Fruit fly (Drosophila melanogaster) whole organism, embryonic: ENCODE results near the gene Dpy-30L1.

Experiments
- BEAF-32 ChIP-seq: fragments of 200-800 bp; sonication (Bioruptor generic); optimal IDR thresholded peaks from 3 replicates; lab custom pipeline; 2017; ENCODE audit warnings: missing biosample characterization, missing genetic modification characterization, mild to moderate bottlenecking, moderate library complexity, missing genetic modification reagents
- Bgb ChIP-seq: fragments of 200-800 bp; sonication (Bioruptor generic); IDR thresholded peaks from 2 replicates; pipeline ENCODE4 v1.3.6; 2022; ENCODE audit warnings: missing biosample characterization, missing genetic modification characterization; ENCODE audit not compliant: partially characterized antibody
- CG10147 ChIP-seq: fragments of 200-800 bp; sonication (Bioruptor generic); optimal IDR thresholded peaks from 2 replicates; lab custom pipeline; 2019; ENCODE audit warnings: missing biosample characterization, mild to moderate bottlenecking, missing genetic modification characterization, moderate library complexity
- CG10959 ChIP-seq: fragments of 200-800 bp; sonication (Bioruptor generic); IDR thresholded peaks from 2 replicates; pipeline ENCODE4 v1.3.6; 2022; ENCODE audit warnings: missing biosample characterization, missing genetic modification characterization
- CG12071 ChIP-seq: fragments of 200-800 bp; sonication (Bioruptor generic); optimal IDR thresholded peaks from 3 replicates; lab custom pipeline; 2018; ENCODE audit warnings: missing biosample characterization, mild to moderate bottlenecking, missing genetic modification characterization
- CG12391 ChIP-seq: fragments of 200-800 bp; sonication (Bioruptor generic); optimal IDR thresholded peaks from 3 replicates; lab custom pipeline; 2018; ENCODE audit warnings: missing biosample characterization, mild to moderate bottlenecking, missing genetic modification characterization, moderate library complexity
- CG12659 ChIP-seq: fragments of 200-800 bp; sonication (Bioruptor generic); optimal IDR thresholded peaks from 3 replicates; lab custom pipeline; 2017; ENCODE audit warnings: mild to moderate bottlenecking, missing biosample characterization, missing genetic modification reagents, missing genetic modification characterization
- CG12744 ChIP-seq: fragments of 200-800 bp; sonication (Bioruptor generic); optimal IDR thresholded peaks from 2 replicates; lab custom pipeline; 2016; ENCODE audit warnings: missing biosample characterization, missing genetic modification characterization
- CG13894 ChIP-seq: fragments of 200-800 bp; sonication (Bioruptor generic); optimal IDR thresholded peaks from 3 replicates; lab custom pipeline; 2018; ENCODE audit warnings: missing biosample characterization, mild to moderate bottlenecking, missing genetic modification characterization, moderate library complexity
- CG14667 ChIP-seq: fragments of 200-800 bp; sonication (Bioruptor generic); IDR thresholded peaks from 2 replicates; pipeline ENCODE4 v1.3.6; 2022; ENCODE audit warnings: missing biosample characterization, missing genetic modification characterization
- CG18599 ChIP-seq: fragments of 200-800 bp; sonication (Bioruptor generic); optimal IDR thresholded peaks from 3 replicates; lab custom pipeline; 2017; ENCODE audit warnings: missing biosample characterization, missing genetic modification characterization, mild to moderate bottlenecking, moderate library complexity, missing genetic modification reagents
- CG2678 ChIP-seq: fragments of 200-800 bp; sonication (Bioruptor generic); optimal IDR thresholded peaks from 3 replicates; lab custom pipeline; 2019; ENCODE audit warnings: missing biosample characterization, mild to moderate bottlenecking, missing genetic modification characterization, moderate library complexity
- CG34376 ChIP-seq: fragments of 200-800 bp; sonication (Bioruptor generic); optimal IDR thresholded peaks from 2 replicates; lab custom pipeline; 2018; ENCODE audit warnings: missing biosample characterization, mild to moderate bottlenecking, missing genetic modification characterization
- CG4820 ChIP-seq: fragments of 200-800 bp; sonication (Bioruptor generic); optimal IDR thresholded peaks from 3 replicates; lab custom pipeline; 2016; ENCODE audit warnings: missing biosample characterization, missing genetic modification characterization
- CG5245 ChIP-seq: fragments of 200-800 bp; sonication (Bioruptor generic); optimal IDR thresholded peaks from 3 replicates; lab custom pipeline; 2016; ENCODE audit warnings: missing biosample characterization, missing genetic modification characterization
- CG6854 ChIP-seq: fragments of 200-800 bp; sonication (Bioruptor generic); optimal IDR thresholded peaks from 3 replicates; lab custom pipeline; 2017; ENCODE audit warnings: missing biosample characterization, mild to moderate bottlenecking, missing genetic modification characterization
- CG8281 ChIP-seq: fragments of 200-800 bp; sonication (Bioruptor generic); optimal IDR thresholded peaks from 2 replicates; lab custom pipeline; 2018; ENCODE audit warnings: missing biosample characterization, mild to moderate bottlenecking, missing genetic modification characterization, moderate library complexity
- CG8388 ChIP-seq: fragments of 200-800 bp; sonication (Bioruptor generic); optimal IDR thresholded peaks from 2 replicates; lab custom pipeline; 2019; ENCODE audit warnings: missing biosample characterization, mild to moderate bottlenecking, missing genetic modification characterization, moderate library complexity
- CG8924 ChIP-seq: fragments of 200-800 bp; optimal IDR thresholded peaks from 3 replicates; lab custom pipeline; 2019; ENCODE audit warnings: missing biosample characterization, mild to moderate bottlenecking, missing genetic modification characterization, moderate library complexity
- CG9727 ChIP-seq: fragments of 200-800 bp; sonication (Bioruptor generic); optimal IDR thresholded peaks from 3 replicates; lab custom pipeline; 2017; ENCODE audit warnings: missing biosample characterization, mild to moderate bottlenecking, missing genetic modification characterization
- CG9817 ChIP-seq: fragments of 200-800 bp; sonication (Bioruptor generic); optimal IDR thresholded peaks from 2 replicates; lab custom pipeline; 2018; ENCODE audit warnings: missing biosample characterization, mild to moderate bottlenecking, missing genetic modification characterization, moderate library complexity
- Chrac-16 ChIP-seq: fragments of 200-800 bp; sonication (Bioruptor generic); optimal IDR thresholded peaks from 3 replicates; lab custom pipeline; 2016; ENCODE audit warnings: missing biosample characterization, missing genetic modification characterization
- D19A ChIP-seq: fragments of 200-800 bp; optimal IDR thresholded peaks from 3 replicates; lab custom pipeline; 2019; ENCODE audit warnings: missing biosample characterization, mild to moderate bottlenecking, missing genetic modification characterization, moderate library complexity
- HLH54F ChIP-seq: fragments of 200-800 bp; sonication (Bioruptor generic); optimal IDR thresholded peaks from 3 replicates; lab custom pipeline; 2016; ENCODE audit warnings: missing biosample characterization, missing genetic modification characterization
- Mes4 ChIP-seq: fragments of 200-800 bp; sonication (Bioruptor generic); optimal IDR thresholded peaks from 2 replicates; lab custom pipeline; 2016; ENCODE audit warnings: missing biosample characterization, missing genetic modification characterization
- Nf-YC ChIP-seq: fragments of 200-800 bp; optimal IDR thresholded peaks from 3 replicates; lab custom pipeline; 2019; ENCODE audit warnings: missing biosample characterization, mild to moderate bottlenecking, missing genetic modification characterization, moderate library complexity
- NfI ChIP-seq: fragments of 200-800 bp; sonication (Bioruptor generic); optimal IDR thresholded peaks from 3 replicates; lab custom pipeline; 2018; ENCODE audit warnings: missing biosample characterization, mild to moderate bottlenecking, missing genetic modification characterization, moderate library complexity
- Ptx1 ChIP-seq: fragments of 200-800 bp; sonication (Bioruptor generic); IDR thresholded peaks from 2 replicates; pipeline ENCODE4 v1.3.6; 2022; ENCODE audit warnings: missing biosample characterization, missing genetic modification characterization
- Ravus ChIP-seq: fragments of 200-800 bp; sonication (Bioruptor generic); IDR thresholded peaks from 2 replicates; pipeline ENCODE4 v1.3.6; 2022; ENCODE audit warnings: missing biosample characterization, missing genetic modification characterization
- abd-A ChIP-seq: fragments of 200-800 bp; sonication (Bioruptor generic); optimal IDR thresholded peaks from 3 replicates; lab custom pipeline; 2019; ENCODE audit warnings: missing biosample characterization, mild to moderate bottlenecking, missing genetic modification characterization, moderate library complexity
- az2 ChIP-seq: fragments of 200-800 bp; sonication (Bioruptor generic); optimal IDR thresholded peaks from 3 replicates; lab custom pipeline; 2016; ENCODE audit warnings: missing biosample characterization, missing genetic modification characterization
- bbx ChIP-seq: fragments of 200-800 bp; sonication (Bioruptor generic); IDR thresholded peaks from 2 replicates; pipeline ENCODE4 v1.3.6; 2022; ENCODE audit warnings: missing biosample characterization, missing genetic modification characterization; ENCODE audit not compliant: partially characterized antibody
- fd64A ChIP-seq: fragments of 200-800 bp; sonication (Bioruptor generic); optimal IDR thresholded peaks from 3 replicates; lab custom pipeline; 2018; ENCODE audit warnings: missing biosample characterization, mild to moderate bottlenecking, missing genetic modification characterization
- gem ChIP-seq: fragments of 200-800 bp; sonication (Bioruptor generic); optimal IDR thresholded peaks from 2 replicates; lab custom pipeline; 2019; ENCODE audit warnings: missing biosample characterization, mild to moderate bottlenecking, missing genetic modification characterization, moderate library complexity
- hkb ChIP-seq, 2 experiments: fragments of 200-800 bp in 1 of 2; fragments of >200 bp in 1 of 2; sonication (Bioruptor generic) in 1 of 2; IDR thresholded peaks in 1 of 2; optimal IDR thresholded peaks in 1 of 2; 2 replicates each; pipeline versions ENCODE4 v1.3.6 to Lab custom; 2017 to 2022; ENCODE audit warnings: missing biosample characterization in 1 of 2, missing genetic modification characterization in 1 of 2
- lab ChIP-seq: fragments of 200-800 bp; sonication (Bioruptor generic); optimal IDR thresholded peaks from 3 replicates; lab custom pipeline; 2017; ENCODE audit warnings: missing biosample characterization, missing genetic modification characterization, mild to moderate bottlenecking, moderate library complexity, missing genetic modification reagents
- lilli ChIP-seq: fragments of 200-800 bp; sonication (Bioruptor generic); optimal IDR thresholded peaks from 3 replicates; lab custom pipeline; 2016; ENCODE audit warnings: missing biosample characterization, missing genetic modification characterization
- nau ChIP-seq: fragments of 200-800 bp; sonication (Bioruptor generic); optimal IDR thresholded peaks from 3 replicates; lab custom pipeline; 2017; ENCODE audit warnings: missing biosample characterization, mild to moderate bottlenecking, missing genetic modification characterization, missing genetic modification reagents
- onecut ChIP-seq: fragments of 200-800 bp; sonication (Bioruptor generic); IDR thresholded peaks from 2 replicates; pipeline ENCODE4 v1.3.6; 2022; ENCODE audit warnings: missing biosample characterization, missing genetic modification characterization
- pan ChIP-seq, 4 experiments: fragments of >200 bp in 3 of 4; fragments of 200-800 bp in 1 of 4; sonication (Bioruptor generic) in 1 of 4; optimal IDR thresholded peaks in 3 of 4; IDR thresholded peaks in 1 of 4; 2 replicates each; pipeline versions ENCODE4 v1.3.6 to Lab custom; 2017 to 2022; ENCODE audit warnings: missing biosample characterization in 2 of 4, missing genetic modification characterization in 2 of 4, mixed read lengths in 1 of 4
- ranshi ChIP-seq: fragments of 200-800 bp; sonication (Bioruptor generic); IDR thresholded peaks from 2 replicates; pipeline ENCODE4 v1.3.6; 2022; ENCODE audit warnings: missing biosample characterization, missing genetic modification characterization
- row ChIP-seq: fragments of 200-800 bp; sonication (Bioruptor generic); IDR thresholded peaks from 3 replicates; pipeline ENCODE4 v1.3.6; 2022; ENCODE audit warnings: missing biosample characterization, missing genetic modification characterization
- sens ChIP-seq: fragments of 200-800 bp; sonication (Bioruptor generic); peaks from one replicate; lab custom pipeline; 2016; ENCODE audit warnings: missing biosample characterization, missing genetic modification characterization
- sisA ChIP-seq: fragments of 200-800 bp; sonication (Bioruptor generic); IDR thresholded peaks from 2 replicates; pipeline ENCODE4 v1.3.6; 2022; ENCODE audit warnings: missing biosample characterization, missing genetic modification characterization
- stc ChIP-seq: fragments of 200-800 bp; sonication (Bioruptor generic); IDR thresholded peaks from 2 replicates; pipeline ENCODE4 v1.3.6; 2022; ENCODE audit warnings: missing biosample characterization, missing genetic modification characterization
- tin ChIP-seq: fragments of 200-800 bp; sonication (Bioruptor generic); optimal IDR thresholded peaks from 3 replicates; lab custom pipeline; 2016; ENCODE audit warnings: missing biosample characterization, missing genetic modification characterization
- tio ChIP-seq: fragments of 200-800 bp; sonication (Bioruptor generic); optimal IDR thresholded peaks from 2 replicates; lab custom pipeline; 2017; ENCODE audit warnings: missing biosample characterization, missing genetic modification characterization, inconsistent platforms

Dpy-30L1 gene

dm6 chr2L:10760422-10761166, 28.1 kb downstream of the Dpy-30L1 start, which contains the start of gene CG6495 (continued):
- TF ChIP-seq tin (GFP tag; lab: Kevin White, UChicago) = peak; percentile 15
- TF ChIP-seq row (GFP tag; lab: Robert Waterston, UW) = peak; percentile 76
- TF ChIP-seq CG8924 (tag; lab: Kevin White, UChicago) = peak; percentile 75
- TF ChIP-seq onecut (GFP tag; lab: Robert Waterston, UW) = peak; percentile 92
- TF ChIP-seq CG6854 (GFP tag; lab: Kevin White, UChicago) = peak; percentile 54
- TF ChIP-seq D19A (tag; lab: Kevin White, UChicago) = peak; percentile 57
- TF ChIP-seq lab (GFP tag; lab: Kevin White, UChicago) = peak; percentile 80
- TF ChIP-seq abd-A (tag; lab: Kevin White, UChicago) = peak; percentile 90
- no peak for TF ChIP-seq HLH54F (GFP tag; lab: Kevin White, UChicago)
- TF ChIP-seq nau (GFP tag; lab: Kevin White, UChicago) = peak; percentile 24
- peak; percentile 35; the same call in 1 of the 2 replicates for TF ChIP-seq ranshi
- peak; percentile 48 for TF ChIP-seq CG13894 (tag; lab: Kevin White, UChicago)
- TF ChIP-seq fd64A = no peak
- peak; percentile 24 for TF ChIP-seq lilli
- TF ChIP-seq CG10147 (GFP tag; lab: Kevin White, UChicago) = peak; percentile 24
- peak; percentile 85 for TF ChIP-seq CG2678 (tag; lab: Kevin White, UChicago)
- peak; percentile 2 for TF ChIP-seq Chrac-16
- TF ChIP-seq CG4820 (GFP tag; lab: Kevin White, UChicago) = peak; percentile 0
- TF ChIP-seq sens = peak; percentile 86
- TF ChIP-seq Nf-YC = peak; percentile 55
- peak; percentile 55 for TF ChIP-seq CG9727 (GFP tag; lab: Kevin White, UChicago)
- TF ChIP-seq CG9817 = peak; percentile 32
- TF ChIP-seq sisA (GFP tag; lab: Robert Waterston, UW) = peak; percentile 37; the same call in 1 of the 2 replicates
- TF ChIP-seq CG12391 (tag; lab: Kevin White, UChicago) = peak; percentile 65
- no peak for TF ChIP-seq Ravus (GFP tag; lab: Robert Waterston, UW)
- no peak for TF ChIP-seq pan (optimal IDR thresholded peaks at IDR 0.05; lab: Kevin White, UChicago)
- peak in 1 of 2 experiments; percentile 29 for TF ChIP-seq pan (GFP tag; optimal IDR thresholded peaks at IDR 0.05 in 1 of 2, IDR thresholded peaks at IDR 0.05 in 1 of 2)
- peak; percentile 53; the same call in 1 of the 2 replicates for TF ChIP-seq Ptx1 (GFP tag; lab: Robert Waterston, UW)
- TF ChIP-seq NfI = no peak
- TF ChIP-seq CG18599 (GFP tag; lab: Kevin White, UChicago) = peak; percentile 86
- peak; percentile 57 for TF ChIP-seq CG8388 (GFP tag; lab: Kevin White, UChicago)
- no peak; the same call in 1 of the 2 replicates for TF ChIP-seq Bgb (GFP tag; lab: Robert Waterston, UW)
- no peak for TF ChIP-seq bbx (GFP tag; lab: Robert Waterston, UW)
- no peak for TF ChIP-seq CG12744 (GFP tag; lab: Kevin White, UChicago)
- peak; percentile 19 for TF ChIP-seq az2 (GFP tag; lab: Kevin White, UChicago)
- peak; percentile 2 for TF ChIP-seq CG8281 (tag; lab: Kevin White, UChicago)
- TF ChIP-seq BEAF-32 (GFP tag; lab: Kevin White, UChicago) = no peak
- TF ChIP-seq CG12659 (GFP tag; lab: Kevin White, UChicago) = peak; percentile 65
- peak; percentile 17 for TF ChIP-seq CG5245 (GFP tag; lab: Kevin White, UChicago)
- no peak for TF ChIP-seq hkb (optimal IDR thresholded peaks at IDR 0.05; lab: Kevin White, UChicago)
- TF ChIP-seq hkb (GFP tag; IDR thresholded peaks at IDR 0.05; lab: Robert Waterston, UW) = peak; percentile 62
- TF ChIP-seq CG34376 = peak; percentile 15
- TF ChIP-seq tio = no peak
- 0 out of 2 replicates have a peak, but pooled peaks have one; percentile 11 for TF ChIP-seq CG14667 (GFP tag; lab: Robert Waterston, UW)
- TF ChIP-seq CG10959 = no peak
- peak; percentile 80 for TF ChIP-seq gem
- peak; percentile 1 for TF ChIP-seq CG12071 (GFP tag; lab: Kevin White, UChicago)
- TF ChIP-seq Mes4 (GFP tag; lab: Kevin White, UChicago) = no peak
- TF ChIP-seq stc (GFP tag; lab: Robert Waterston, UW) = peak; percentile 51; the same call in 1 of the 2 replicates
